Fruit fly (Drosophila melanogaster): ENCODE results near the gene Hecw.

Gene Hecw

dm6 chrX:9644828-9645227, 36.1 kb downstream of the Hecw start:
- TF ChIP-seq kay (GFP tag; ENCODE audit: borderline replicate concordance) (peak; percentile 41), ovo (GFP tag; optimal IDR thresholded peaks at IDR 0.05) (no peak), pad (GFP tag; optimal IDR thresholded peaks at IDR 0.05) (peak; percentile 0), CG14711 (tag; optimal IDR thresholded peaks at IDR 0.05) (no peak), cic (GFP tag; optimal IDR thresholded peaks at IDR 0.05) (no peak), CG12768 (GFP tag; optimal IDR thresholded peaks at IDR 0.05) (no peak), CG7101 (tag; optimal IDR thresholded peaks at IDR 0.05) (no peak), CG7045 (GFP tag; optimal IDR thresholded peaks at IDR 0.05) (no peak), CG1620 (GFP tag; optimal IDR thresholded peaks at IDR 0.05) (no peak), CG5204 (GFP tag; optimal IDR thresholded peaks at IDR 0.05) (no peak), cnc (optimal IDR thresholded peaks at IDR 0.05) (no peak), toe (GFP tag; optimal IDR thresholded peaks at IDR 0.05) (no peak), tj (GFP tag; optimal IDR thresholded peaks at IDR 0.05) (no peak), Hr96 (GFP tag; optimal IDR thresholded peaks at IDR 0.05) (no peak), Crg-1 (GFP tag; optimal IDR thresholded peaks at IDR 0.05) (no peak), CG33017 (tag; optimal IDR thresholded peaks at IDR 0.05) (no peak)

- peak; percentile 95 for TF ChIP-seq CG5204 (GFP tag; optimal IDR thresholded peaks at IDR 0.05)
- peak; percentile 98 for TF ChIP-seq CG11617 (GFP tag; optimal IDR thresholded peaks at IDR 0.05)
- peak; percentile 98 for TF ChIP-seq CG12768 (GFP tag; optimal IDR thresholded peaks at IDR 0.05)
- peak; percentile 97 for TF ChIP-seq CG7045 (GFP tag; optimal IDR thresholded peaks at IDR 0.05)
- TF ChIP-seq toe (GFP tag; optimal IDR thresholded peaks at IDR 0.05), result peak; percentile 95
- TF ChIP-seq Crg-1 (GFP tag; optimal IDR thresholded peaks at IDR 0.05), result peak; percentile 96
- peak; percentile 88 for TF ChIP-seq ovo (GFP tag; optimal IDR thresholded peaks at IDR 0.05)
- TF ChIP-seq CG14711 (tag; optimal IDR thresholded peaks at IDR 0.05), result peak; percentile 94
- TF ChIP-seq CG1620 (GFP tag; optimal IDR thresholded peaks at IDR 0.05), result peak; percentile 99
- TF ChIP-seq cic (GFP tag; optimal IDR thresholded peaks at IDR 0.05), result peak; percentile 88
- peak; percentile 96 for TF ChIP-seq Mnt (GFP tag; optimal IDR thresholded peaks at IDR 0.05)
- no peak for TF ChIP-seq cnc (optimal IDR thresholded peaks at IDR 0.05)
- TF ChIP-seq bab1 (GFP tag; optimal IDR thresholded peaks at IDR 0.05), result peak; percentile 99
- TF ChIP-seq kay (GFP tag; ENCODE audit: borderline replicate concordance), result peak; percentile 99
- TF ChIP-seq CG33017 (tag; optimal IDR thresholded peaks at IDR 0.05), result peak; percentile 95
- TF ChIP-seq tj (GFP tag; optimal IDR thresholded peaks at IDR 0.05), result peak; percentile 94
- peak; percentile 95 for TF ChIP-seq Clk (GFP tag; optimal IDR thresholded peaks at IDR 0.05)
- peak; percentile 99 for TF ChIP-seq CG7101 (tag; optimal IDR thresholded peaks at IDR 0.05)
- TF ChIP-seq Hr96 (GFP tag; optimal IDR thresholded peaks at IDR 0.05), result peak; percentile 99
- peak; percentile 94 for TF ChIP-seq pad (GFP tag; optimal IDR thresholded peaks at IDR 0.05)
Observed at dm6 chrX:9646022-9646421, 37.3 kb downstream of the Hecw start.

- no peak for TF ChIP-seq CG7101 (tag; optimal IDR thresholded peaks at IDR 0.05)
- TF ChIP-seq Hr96 (GFP tag; optimal IDR thresholded peaks at IDR 0.05), result no peak
- no peak for TF ChIP-seq CG33017 (tag; optimal IDR thresholded peaks at IDR 0.05)
- TF ChIP-seq Mnt (GFP tag; optimal IDR thresholded peaks at IDR 0.05), result no peak
- no peak for TF ChIP-seq CG11617 (GFP tag; optimal IDR thresholded peaks at IDR 0.05)
- no peak for TF ChIP-seq bab1 (GFP tag; optimal IDR thresholded peaks at IDR 0.05)
- TF ChIP-seq kay (GFP tag; ENCODE audit: borderline replicate concordance), result no peak
- no peak for TF ChIP-seq ovo (GFP tag; optimal IDR thresholded peaks at IDR 0.05)
- TF ChIP-seq Crg-1 (GFP tag; optimal IDR thresholded peaks at IDR 0.05), result no peak
- no peak for TF ChIP-seq cnc (optimal IDR thresholded peaks at IDR 0.05)
- no peak for TF ChIP-seq pad (GFP tag; optimal IDR thresholded peaks at IDR 0.05)
- no peak for TF ChIP-seq Clk (GFP tag; optimal IDR thresholded peaks at IDR 0.05)
- TF ChIP-seq CG7045 (GFP tag; optimal IDR thresholded peaks at IDR 0.05), result no peak
- no peak for TF ChIP-seq toe (GFP tag; optimal IDR thresholded peaks at IDR 0.05)
- no peak for TF ChIP-seq CG1620 (GFP tag; optimal IDR thresholded peaks at IDR 0.05)
- no peak for TF ChIP-seq CG14711 (tag; optimal IDR thresholded peaks at IDR 0.05)
Observed at dm6 chrX:9647067-9647466, 38.3 kb downstream of the Hecw start.

dm6 chrX:9650048-9650447, 41.3 kb downstream of the Hecw start:
- TF ChIP-seq CG14711 (tag; optimal IDR thresholded peaks at IDR 0.05) (peak; percentile 6), CG7101 (tag; optimal IDR thresholded peaks at IDR 0.05) (no peak), Hr96 (GFP tag; optimal IDR thresholded peaks at IDR 0.05) (no peak), CG12768 (GFP tag; optimal IDR thresholded peaks at IDR 0.05) (no peak), bab1 (GFP tag; optimal IDR thresholded peaks at IDR 0.05) (peak; percentile 89), cic (GFP tag; optimal IDR thresholded peaks at IDR 0.05) (no peak)

- TF ChIP-seq tj (GFP tag; optimal IDR thresholded peaks at IDR 0.05) (no peak), CG7101 (tag; optimal IDR thresholded peaks at IDR 0.05) (peak; percentile 40), pad (GFP tag; optimal IDR thresholded peaks at IDR 0.05) (peak; percentile 11), cic (GFP tag; optimal IDR thresholded peaks at IDR 0.05) (no peak), CG12768 (GFP tag; optimal IDR thresholded peaks at IDR 0.05) (no peak), bab1 (GFP tag; optimal IDR thresholded peaks at IDR 0.05) (peak; percentile 70), cnc (optimal IDR thresholded peaks at IDR 0.05) (no peak), CG14711 (tag; optimal IDR thresholded peaks at IDR 0.05) (peak; percentile 49), Mnt (GFP tag; optimal IDR thresholded peaks at IDR 0.05) (no peak)
Observed at dm6 chrX:9650757-9651594, 42.2 kb downstream of the Hecw start.

- TF ChIP-seq Mnt (GFP tag; optimal IDR thresholded peaks at IDR 0.05), result no peak
- no peak for TF ChIP-seq cnc (optimal IDR thresholded peaks at IDR 0.05)
- no peak for TF ChIP-seq ovo (GFP tag; optimal IDR thresholded peaks at IDR 0.05)
- TF ChIP-seq CG33017 (tag; optimal IDR thresholded peaks at IDR 0.05), result no peak
- no peak for TF ChIP-seq CG12768 (GFP tag; optimal IDR thresholded peaks at IDR 0.05)
- no peak for TF ChIP-seq bab1 (GFP tag; optimal IDR thresholded peaks at IDR 0.05)
- TF ChIP-seq CG7045 (GFP tag; optimal IDR thresholded peaks at IDR 0.05), result no peak
Observed at dm6 chrX:9652006-9652405, 43.3 kb downstream of the Hecw start.
